Worm (Caenorhabditis elegans) whole organism, L1 larva: ENCODE measurements around the gene K08B5.2.

Experiments
- Y116A8C.19 ChIP-seq: sonication (generic microtip); optimal IDR thresholded peaks from 2 replicates; lab custom pipeline; 2016; ENCODE audit warnings: missing compliant biosample characterization, missing genetic modification characterization, borderline replicate concordance
- aha-1 ChIP-seq: fragments of 150-350 bp; optimal IDR thresholded peaks from 2 replicates; lab custom pipeline; 2014; ENCODE audit warnings: missing biosample characterization, missing genetic modification characterization
- ceh-8 ChIP-seq: fragments of 200-800 bp; sonication (Bioruptor generic); optimal IDR thresholded peaks from 2 replicates; lab custom pipeline; 2018; ENCODE audit warnings: mild to moderate bottlenecking, missing genetic modification characterization, moderate library complexity, missing compliant biosample characterization
- ceh-90 ChIP-seq: sonication (generic microtip); optimal IDR thresholded peaks from 2 replicates; lab custom pipeline; 2016; ENCODE audit warnings: missing genetic modification characterization, missing compliant biosample characterization
- ces-1 ChIP-seq: fragments of 150-350 bp; optimal IDR thresholded peaks from 2 replicates; lab custom pipeline; 2014; ENCODE audit warnings: missing biosample characterization, missing genetic modification reagents, missing genetic modification characterization
- dsc-1 ChIP-seq: sonication (generic microtip); optimal IDR thresholded peaks from 2 replicates; lab custom pipeline; 2016; ENCODE audit warnings: mild to moderate bottlenecking, missing genetic modification characterization, missing compliant biosample characterization
- efl-1 ChIP-seq, 4 experiments: fragments of 150-350 bp; optimal IDR thresholded peaks in 3 of 4; peaks in 1 of 4; 1 replicate in 1 of 4; 2 replicates in 3 of 4; lab custom pipeline; 2014; ENCODE audit warnings: missing biosample characterization in 2 of 4, missing genetic modification characterization in 2 of 4, missing genetic modification reagents in 2 of 4
- egl-27 ChIP-seq, 2 experiments: fragments of 150-350 bp in 1 of 2; sonication (generic microtip); optimal IDR thresholded peaks; 3 replicates each; lab custom pipeline; 2017 to 2018; ENCODE audit warnings: missing biosample characterization in 2 of 2, missing genetic modification characterization in 2 of 2, missing genetic modification reagents in 2 of 2
- fkh-4 ChIP-seq: sonication (generic microtip); optimal IDR thresholded peaks from 2 replicates; lab custom pipeline; 2016; ENCODE audit warnings: missing compliant biosample characterization, missing genetic modification characterization, borderline replicate concordance
- grh-1 ChIP-seq: fragments of 200-800 bp; sonication (Bioruptor generic); IDR thresholded peaks from 2 replicates; pipeline ENCODE4 v1.3.6; 2022; ENCODE audit warnings: missing genetic modification reagents, missing genetic modification characterization, missing compliant biosample characterization
- hlh-17 ChIP-seq: fragments of 200-800 bp; sonication (Bioruptor generic); optimal IDR thresholded peaks from 2 replicates; lab custom pipeline; 2018; ENCODE audit warnings: missing genetic modification characterization, mild to moderate bottlenecking, missing compliant biosample characterization, moderate library complexity, borderline replicate concordance
- hlh-4 ChIP-seq: sonication (generic microtip); optimal IDR thresholded peaks from 2 replicates; lab custom pipeline; 2016; ENCODE audit warnings: mild to moderate bottlenecking, missing genetic modification characterization, missing compliant biosample characterization
- hpl-2 ChIP-seq: fragments of 150-350 bp; optimal IDR thresholded peaks from 2 replicates; lab custom pipeline; 2014; ENCODE audit warnings: missing biosample characterization, missing genetic modification reagents, missing genetic modification characterization
- jun-1 ChIP-seq: fragments of 150-350 bp; optimal IDR thresholded peaks from 2 replicates; lab custom pipeline; 2014; ENCODE audit warnings: missing biosample characterization, missing genetic modification reagents, missing genetic modification characterization
- lin-14 ChIP-seq: fragments of 200-800 bp; sonication (Bioruptor generic); optimal IDR thresholded peaks from 2 replicates; lab custom pipeline; 2018; ENCODE audit warnings: mild to moderate bottlenecking, missing genetic modification characterization, moderate library complexity, missing compliant biosample characterization
- mab-9 ChIP-seq: fragments of 200-800 bp; sonication (Bioruptor generic); IDR thresholded peaks from 2 replicates; pipeline ENCODE4 v1.3.6; 2022; ENCODE audit warnings: missing genetic modification reagents, missing genetic modification characterization, missing compliant biosample characterization
- mep-1 ChIP-seq: fragments of 150-350 bp; optimal IDR thresholded peaks from 2 replicates; lab custom pipeline; 2014; ENCODE audit warnings: missing biosample characterization, missing genetic modification characterization
- nhr-11 ChIP-seq: fragments of 150-350 bp; optimal IDR thresholded peaks from 2 replicates; lab custom pipeline; 2014; ENCODE audit warnings: missing biosample characterization, missing genetic modification characterization
- nhr-12 ChIP-seq: sonication (generic microtip); optimal IDR thresholded peaks from 2 replicates; lab custom pipeline; 2017; ENCODE audit warnings: missing biosample characterization, missing genetic modification characterization
- nhr-19 ChIP-seq: fragments of 200-800 bp; sonication (Bioruptor generic); conservative IDR thresholded peaks from 2 replicates; pipeline ENCODE4 v1.3.6; 2022; ENCODE audit warnings: missing genetic modification characterization, missing compliant biosample characterization
- nhr-20 ChIP-seq: sonication (generic microtip); optimal IDR thresholded peaks from 2 replicates; lab custom pipeline; 2016; ENCODE audit warnings: mild to moderate bottlenecking, missing genetic modification characterization, missing compliant biosample characterization
- nhr-71 ChIP-seq: sonication (generic microtip); optimal IDR thresholded peaks from 2 replicates; lab custom pipeline; 2016; ENCODE audit warnings: mild to moderate bottlenecking, missing genetic modification characterization, moderate library complexity, missing compliant biosample characterization
- nhr-77 ChIP-seq: fragments of 150-350 bp; optimal IDR thresholded peaks from 2 replicates; lab custom pipeline; 2014; ENCODE audit warnings: missing biosample characterization, missing genetic modification characterization
- nhr-84 ChIP-seq: sonication (generic microtip); optimal IDR thresholded peaks from 2 replicates; lab custom pipeline; 2017; ENCODE audit warnings: missing biosample characterization, missing genetic modification characterization
- nhr-85 ChIP-seq: sonication (generic microtip); peaks from one replicate; lab custom pipeline; 2016; ENCODE audit warnings: missing genetic modification characterization, inconsistent platforms, missing compliant biosample characterization
- rnt-1 ChIP-seq: sonication (generic microtip); optimal IDR thresholded peaks from 2 replicates; lab custom pipeline; 2016; ENCODE audit warnings: mild to moderate bottlenecking, missing genetic modification characterization, moderate library complexity, missing compliant biosample characterization
- snpc-4 ChIP-seq: fragments of 150-350 bp; optimal IDR thresholded peaks from 2 replicates; lab custom pipeline; 2014; ENCODE audit warnings: missing biosample characterization, missing genetic modification characterization
- vab-15 ChIP-seq: sonication (generic microtip); optimal IDR thresholded peaks from 2 replicates; lab custom pipeline; 2017; ENCODE audit warnings: missing genotype, mild to moderate bottlenecking, missing genetic modification characterization, missing compliant biosample characterization
- xbp-1 ChIP-seq: sonication (generic microtip); optimal IDR thresholded peaks from 2 replicates; lab custom pipeline; 2016; ENCODE audit warnings: missing genetic modification characterization, missing compliant biosample characterization
- zag-1 ChIP-seq: fragments of 150-350 bp; optimal IDR thresholded peaks from 2 replicates; lab custom pipeline; 2014; ENCODE audit warnings: missing biosample characterization, missing genetic modification characterization

K08B5.2 gene

DNA sequence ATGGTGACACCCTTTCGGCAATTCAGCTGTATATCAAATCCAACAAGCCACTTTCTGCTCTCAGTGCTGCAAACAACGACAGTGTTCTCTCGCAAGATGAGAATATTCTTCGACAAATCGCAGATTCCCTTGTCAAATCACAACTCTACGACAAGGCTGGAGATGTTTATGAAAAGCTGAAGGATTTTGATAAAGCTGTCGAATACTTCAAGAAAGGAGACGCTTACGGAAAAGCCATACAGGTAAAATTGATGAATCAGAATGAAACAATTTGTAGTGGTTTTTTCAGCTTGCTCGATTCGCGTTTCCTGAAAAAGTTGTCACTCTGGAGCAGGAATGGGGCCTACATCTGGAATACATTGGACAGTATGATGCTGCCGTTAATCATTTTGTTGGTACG is 7.6 kb downstream of the K08B5.2 start:
- TF ChIP-seq nhr-77 (no peak), nhr-71 (tag; lab: Kevin White, UChicago) (no peak), ceh-90 (tag; lab: Kevin White, UChicago) (no peak), nhr-84 (tag; lab: Kevin White, UChicago) (no peak), nhr-11 (tag; lab: Kevin White, UChicago) (no peak), mep-1 (tag; lab: Kevin White, UChicago) (no peak), hpl-2 (GFP tag; lab: Kevin White, UChicago) (no peak), xbp-1 (tag; lab: Kevin White, UChicago) (no peak), vab-15 (tag; lab: Kevin White, UChicago) (no peak), nhr-19 (GFP tag; lab: Robert Waterston, UW) (no peak)

ce11 chrX:16545641-16546040 is 8.0 kb downstream of the K08B5.2 start:
- TF ChIP-seq efl-1 (optimal IDR thresholded peaks at IDR 0.05; lab: Kevin White, UChicago) (no peak), efl-1 (GFP tag; optimal IDR thresholded peaks at IDR 0.05 in 1 of 2; lab: Kevin White, UChicago) (peak in 1 of 2 experiments; percentile 26), snpc-4 (tag; lab: Kevin White, UChicago) (peak; percentile 48), Y116A8C.19 (no peak)
- TF ChIP-seq, all 84 proteins: peak for 2

ce11 chrX:16543887-16544286 is 9.8 kb downstream of the K08B5.2 start:
- no peak for TF ChIP-seq vab-15 (tag; lab: Kevin White, UChicago)
- no peak for TF ChIP-seq hlh-17 (GFP tag; lab: Kevin White, UChicago)
- no peak for TF ChIP-seq ces-1
- TF ChIP-seq nhr-84 (tag; lab: Kevin White, UChicago): no peak
- no peak for TF ChIP-seq dsc-1 (tag; lab: Kevin White, UChicago)
- no peak for TF ChIP-seq efl-1 (optimal IDR thresholded peaks at IDR 0.05; lab: Kevin White, UChicago)
- TF ChIP-seq efl-1 (GFP tag; optimal IDR thresholded peaks at IDR 0.05 in 1 of 2; lab: Kevin White, UChicago): peak in 1 of 2 experiments; percentile 45
- TF ChIP-seq nhr-12: no peak
- TF ChIP-seq hlh-4 (tag; lab: Kevin White, UChicago): no peak

- TF ChIP-seq hpl-2 (GFP tag; lab: Kevin White, UChicago) (no peak), mab-9 (no peak), nhr-85 (tag; lab: Kevin White, UChicago) (no peak), fkh-4 (tag; lab: Kevin White, UChicago) (no peak), grh-1 (GFP tag; lab: Robert Waterston, UW) (no peak), aha-1 (tag; lab: Kevin White, UChicago) (no peak), nhr-77 (no peak), nhr-20 (tag; lab: Kevin White, UChicago) (no peak), egl-27 (tag; optimal IDR thresholded peaks at IDR 0.05; lab: Kevin White, UChicago) (no peak), mep-1 (tag; lab: Kevin White, UChicago) (no peak), jun-1 (tag; lab: Kevin White, UChicago) (no peak), hlh-4 (tag; lab: Kevin White, UChicago) (no peak)
These were observed 13.3 kb downstream of the K08B5.2 start, which contains the start of gene osm-1 for ce11 chrX:16540374-16540773. osm-1 (plus strand) TSS chrX:16540674.

DNA sequence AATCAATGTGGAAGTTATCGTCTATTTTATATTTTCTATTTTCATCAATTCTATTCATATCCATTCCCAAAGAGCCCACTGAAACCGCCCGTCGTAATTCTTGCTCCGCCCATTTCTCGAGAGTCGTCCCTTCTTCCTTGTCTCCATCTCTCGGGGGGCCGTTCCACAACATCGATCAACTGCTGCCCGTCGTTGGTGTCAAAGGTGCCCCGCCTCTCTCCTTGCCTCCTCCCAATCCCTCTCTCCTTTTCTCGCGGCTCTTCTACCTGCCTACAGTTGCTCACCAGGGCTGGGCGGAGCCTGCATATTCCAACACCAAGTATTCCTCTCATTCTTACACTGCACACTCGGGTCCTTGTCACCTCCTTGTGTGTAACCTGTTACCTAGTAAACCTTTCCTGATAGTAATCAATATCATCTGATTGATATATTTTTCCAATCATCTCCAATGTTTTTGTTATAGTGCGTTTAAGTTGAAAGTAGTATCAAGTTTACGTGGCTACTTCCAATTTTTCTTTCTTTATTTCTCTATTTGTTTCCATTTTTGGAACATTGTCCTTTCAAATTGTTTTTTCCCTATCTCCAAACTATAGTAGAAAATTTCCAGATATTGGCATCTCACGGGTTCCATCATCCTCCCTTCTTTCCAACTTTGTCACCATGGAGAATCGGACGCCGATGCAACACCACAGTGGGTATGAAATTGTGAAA is 17.3 kb downstream of the K08B5.2 start, which contains the start of gene pat-9:
pat-9 (plus strand) TSS at position 661 of the 711 bp plus-strand sequence.
- 0 out of 2 replicates have a peak, but pooled peaks have one; percentile 35 for TF ChIP-seq mab-9
- peak; percentile 6 for TF ChIP-seq rnt-1 (tag; lab: Kevin White, UChicago)
- no peak for TF ChIP-seq vab-15 (tag; lab: Kevin White, UChicago)
- TF ChIP-seq ceh-8 (GFP tag; lab: Kevin White, UChicago): no peak
- no peak for TF ChIP-seq lin-14
- TF ChIP-seq, all 84 proteins: peak for 2

DNA sequence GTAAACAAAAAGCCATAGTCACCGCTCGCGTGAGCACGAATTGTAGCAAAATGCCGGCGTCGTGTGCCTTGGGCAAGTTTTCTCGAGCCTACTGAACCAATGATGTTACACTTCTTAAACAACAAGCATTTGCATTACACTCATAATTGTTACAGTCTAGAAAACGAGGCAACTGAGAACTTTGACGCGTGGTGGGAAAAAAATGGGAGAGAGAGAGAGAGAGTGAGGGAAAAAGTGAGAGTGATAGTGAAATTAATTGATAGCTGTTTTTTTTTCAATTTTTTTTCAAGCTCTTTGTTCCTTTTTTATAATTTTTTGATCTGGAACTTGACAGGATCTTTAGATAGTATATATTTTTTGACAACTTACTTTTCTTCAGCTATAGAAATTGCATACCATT is 18.5 kb downstream of the K08B5.2 start:
- TF ChIP-seq rnt-1 (tag; lab: Kevin White, UChicago) (peak; percentile 8), efl-1 (optimal IDR thresholded peaks at IDR 0.05; lab: Kevin White, UChicago) (no peak), efl-1 (GFP tag; optimal IDR thresholded peaks at IDR 0.05 in 1 of 2; lab: Kevin White, UChicago) (peak in 1 of 2 experiments; percentile 50), zag-1 (tag; lab: Kevin White, UChicago) (no peak)
